Fruit fly (Drosophila melanogaster) whole organism, embryonic: ENCODE results near the gene Atg2.

ENCODE experiments used
- Abd-B ChIP-seq: fragments of 200-800 bp; sonication (Bioruptor generic); optimal IDR thresholded peaks from 2 replicates; lab custom pipeline; 2018; ENCODE audit warnings: missing biosample characterization, mild to moderate bottlenecking, missing genetic modification characterization, moderate library complexity
- Blimp-1 ChIP-seq: fragments of 200-800 bp; sonication (Bioruptor generic); optimal IDR thresholded peaks from 3 replicates; lab custom pipeline; 2018; ENCODE audit warnings: missing biosample characterization, missing genetic modification characterization, mild to moderate bottlenecking, moderate library complexity, missing genetic modification reagents
- CG18011 ChIP-seq: fragments of 200-800 bp; sonication (Bioruptor generic); optimal IDR thresholded peaks from 2 replicates; lab custom pipeline; 2017; ENCODE audit warnings: missing biosample characterization, missing genetic modification characterization, mild to moderate bottlenecking, moderate library complexity, missing genotype
- CG34224 ChIP-seq: fragments of 200-800 bp; sonication (Bioruptor generic); IDR thresholded peaks from 3 replicates; pipeline ENCODE4 v1.3.6; 2022; ENCODE audit warnings: missing biosample characterization, missing genetic modification characterization; ENCODE audit not compliant: partially characterized antibody
- CG8478 ChIP-seq: fragments of >200 bp; optimal IDR thresholded peaks from 2 replicates; lab custom pipeline; 2018
- CG9215 ChIP-seq: fragments of 200-800 bp; sonication (Bioruptor generic); IDR thresholded peaks from 2 replicates; pipeline ENCODE4 v1.3.6; 2022; ENCODE audit warnings: missing biosample characterization, missing genetic modification characterization
- E2f1 ChIP-seq: fragments of 200-800 bp; sonication (Bioruptor generic); IDR thresholded peaks from 2 replicates; pipeline ENCODE4 v1.3.6; 2022; ENCODE audit warnings: missing biosample characterization, missing genetic modification characterization
- Poxn ChIP-seq: fragments of 200-800 bp; sonication (Bioruptor generic); IDR thresholded peaks from 2 replicates; pipeline ENCODE4 v1.3.6; 2022; ENCODE audit warnings: missing biosample characterization, missing genetic modification characterization
- ash1 ChIP-seq: fragments of 200-800 bp; sonication (Bioruptor generic); optimal IDR thresholded peaks from 2 replicates; lab custom pipeline; 2018; ENCODE audit warnings: missing biosample characterization, mild to moderate bottlenecking, missing genetic modification characterization
- dm ChIP-seq: fragments of 200-800 bp; sonication (Bioruptor generic); optimal IDR thresholded peaks from 3 replicates; lab custom pipeline; 2016; ENCODE audit warnings: missing biosample characterization, missing genetic modification characterization
- prd ChIP-seq, 3 experiments: fragments of >200 bp in 2 of 3; fragments of 200-800 bp in 1 of 3; sonication (Bioruptor generic) in 1 of 3; optimal IDR thresholded peaks in 2 of 3; IDR thresholded peaks in 1 of 3; 2 replicates in 2 of 3; 3 replicates in 1 of 3; pipeline versions ENCODE4 v1.3.6 to Lab custom; 2017 to 2022; ENCODE audit warnings: missing biosample characterization in 1 of 3, missing genetic modification characterization in 1 of 3
- unpg ChIP-seq: fragments of 200-800 bp; sonication (Bioruptor generic); optimal IDR thresholded peaks from 3 replicates; lab custom pipeline; 2018; ENCODE audit warnings: missing biosample characterization, mild to moderate bottlenecking, missing genetic modification characterization, moderate library complexity

DNA sequence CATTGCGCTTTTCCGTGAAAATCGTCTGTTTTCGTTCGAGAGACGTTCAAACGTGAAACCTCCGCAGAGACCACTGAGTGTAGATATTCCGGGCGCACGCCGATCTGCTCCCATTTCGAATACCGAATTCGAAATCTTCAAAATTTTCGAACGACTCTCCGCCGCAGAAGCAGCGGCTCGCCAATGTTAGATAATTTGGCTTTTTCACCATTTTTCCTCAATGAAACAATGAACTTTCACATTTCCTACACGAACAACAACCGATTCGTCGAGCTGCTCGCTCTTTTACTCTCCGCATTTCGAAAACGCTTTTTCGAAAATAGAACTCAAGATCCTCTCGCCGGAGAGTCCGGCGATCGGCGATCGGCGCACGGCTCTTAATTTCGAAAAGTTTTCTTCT is 12.0 kb upstream of the Atg2 start:
- TF ChIP-seq Poxn: no peak
- TF ChIP-seq unpg: no peak
- TF ChIP-seq CG18011 (GFP tag; lab: Kevin White, UChicago): no peak
- TF ChIP-seq CG34224 (GFP tag; lab: Robert Waterston, UW): no peak
- TF ChIP-seq Blimp-1 (GFP tag; lab: Kevin White, UChicago): no peak
- no peak for TF ChIP-seq E2f1
- no peak for TF ChIP-seq CG8478 (lab: Kevin White, UChicago)
- no peak for TF ChIP-seq prd (optimal IDR thresholded peaks at IDR 0.05; lab: Kevin White, UChicago)
- no peak for TF ChIP-seq prd (GFP tag; IDR thresholded peaks at IDR 0.05; lab: Robert Waterston, UW)
- no peak for TF ChIP-seq Abd-B (GFP tag; lab: Kevin White, UChicago)
- TF ChIP-seq CG9215 (GFP tag; lab: Robert Waterston, UW): no peak
- TF ChIP-seq ash1: no peak
- no peak for TF ChIP-seq dm (GFP tag; lab: Kevin White, UChicago)
